Fruit fly (Drosophila melanogaster) Kc167 (cell line): ENCODE results near the gene Ae2.

Experiments used
- psq ChIP-seq: fragments of >200 bp; optimal IDR thresholded peaks from 2 replicates; lab custom pipeline; 2017; ENCODE audit warnings: missing external identifiers
- ttk ChIP-seq: sonication (Bioruptor generic); optimal IDR thresholded peaks from 2 replicates; lab custom pipeline; 2017; ENCODE audit warnings: missing external identifiers

- TF ChIP-seq ttk (lab: Kevin White, UChicago), result no peak
- TF ChIP-seq psq (lab: Kevin White, UChicago), result no peak
Observed at dm6 chr3L:9815705-9816104, 52.4 kb downstream of the Ae2 start.
